Worm (Caenorhabditis elegans): ENCODE results near the gene klp-13.

- TF ChIP-seq ama-1 (optimal IDR thresholded peaks at IDR 0.05) (no peak), tbx-11 (GFP tag; IDR thresholded peaks at IDR 0.05) (no peak), tbx-37 (GFP tag; conservative IDR thresholded peaks at IDR 0.05) (no peak), aly-1 (tag; optimal IDR thresholded peaks at IDR 0.05) (no peak), pes-1 (GFP tag; IDR thresholded peaks at IDR 0.05) (no peak)
These were observed 2.0 kb upstream of the klp-13 start for ce11 chrX:5982799-5983198.

All from whole organism, early embryonic.